Worm (Caenorhabditis elegans): ENCODE measurements around the gene math-18.

The math-18 gene

DNA sequence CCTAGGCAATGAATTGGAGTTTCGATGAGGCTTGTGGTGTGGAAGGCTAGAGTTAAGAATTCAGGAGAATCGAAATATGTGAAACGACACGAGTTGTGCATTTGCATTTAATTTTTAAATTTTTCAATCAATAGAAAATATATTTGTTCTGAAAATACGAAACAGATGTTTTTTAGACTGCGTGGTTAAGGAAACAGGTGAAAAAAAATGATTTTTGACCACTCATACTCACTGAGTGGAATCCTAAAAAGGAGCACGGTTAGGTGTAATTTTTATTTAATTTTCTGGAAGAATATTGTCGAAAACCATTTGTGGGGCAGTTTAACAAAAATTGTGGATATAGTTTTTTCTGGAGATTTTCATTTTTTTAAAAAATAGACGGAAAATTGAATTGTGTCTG is 37.0 kb upstream of the math-18 start, which contains the start of gene srh-195:
Gene srh-195 (minus strand): TSS at position 101 of the 400 bp plus-strand sequence.
- TF ChIP-seq odd-2 (tag; optimal IDR thresholded peaks at IDR 0.05) (no peak), pax-1 (tag; optimal IDR thresholded peaks at IDR 0.05) (no peak), hlh-13 (GFP tag; optimal IDR thresholded peaks at IDR 0.05) (no peak)

DNA sequence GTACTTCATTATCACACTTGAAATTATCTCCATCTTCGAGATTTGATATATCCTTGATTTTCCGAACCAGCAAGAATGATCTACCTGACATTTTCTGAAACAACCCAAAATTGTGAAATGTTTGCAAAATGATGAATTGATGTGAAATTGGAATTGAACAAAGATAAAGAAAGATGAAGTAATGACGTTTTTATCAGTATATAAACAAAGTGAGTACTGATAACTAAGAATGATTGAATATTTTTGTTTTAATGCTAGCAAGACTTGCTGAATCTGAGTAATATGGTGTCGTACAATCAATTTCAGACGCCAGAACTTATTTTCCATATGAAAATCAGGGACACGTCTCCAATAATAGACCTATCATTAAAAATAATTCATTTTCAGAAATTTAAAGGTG is 31.7 kb upstream of the math-18 start, which contains the start of gene math-37:
Gene math-37 (minus strand): TSS at position 101 of the 400 bp plus-strand sequence.
- TF ChIP-seq hlh-8 (tag; optimal IDR thresholded peaks at IDR 0.05) (no peak), nfya-1 (tag; optimal IDR thresholded peaks at IDR 0.05) (no peak), pag-3 (tag; optimal IDR thresholded peaks at IDR 0.05; ENCODE audit: borderline replicate concordance) (no peak), zip-5 (tag; optimal IDR thresholded peaks at IDR 0.05) (no peak), ama-1 (optimal IDR thresholded peaks at IDR 0.05) (no peak), nhr-232 (tag; optimal IDR thresholded peaks at IDR 0.05) (no peak), ceh-30 (tag; optimal IDR thresholded peaks at IDR 0.05) (no peak), ceh-31 (tag; optimal IDR thresholded peaks at IDR 0.05) (no peak), K02D7.2 (tag; optimal IDR thresholded peaks at IDR 0.05) (no peak), pqm-1 (tag; optimal IDR thresholded peaks at IDR 0.05) (no peak), ceh-22 (tag; optimal IDR thresholded peaks at IDR 0.05) (no peak)

DNA sequence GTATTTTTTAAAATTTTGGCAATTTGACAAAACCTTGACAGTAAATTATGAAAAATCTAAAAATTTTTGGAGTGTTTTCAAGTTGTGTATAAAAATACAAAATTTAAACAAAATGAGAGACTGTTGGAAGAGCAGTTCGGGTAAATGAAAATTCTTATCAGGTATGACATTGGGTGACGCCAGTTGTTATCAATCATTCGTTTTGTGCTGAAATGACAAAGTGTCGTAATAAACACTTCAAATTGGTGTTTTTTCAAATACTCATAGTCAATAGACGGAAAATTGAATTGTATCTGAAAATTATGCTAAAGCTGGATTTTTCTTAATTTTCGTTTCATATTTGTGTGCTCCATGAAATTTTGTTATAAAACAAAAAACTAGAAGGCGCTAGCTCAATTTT is 31.0 kb upstream of the math-18 start:
- TF ChIP-seq pat-9 (tag; optimal IDR thresholded peaks at IDR 0.05): no peak
- TF ChIP-seq hlh-13 (GFP tag; optimal IDR thresholded peaks at IDR 0.05): no peak
- no peak for TF ChIP-seq ceh-34 (tag; optimal IDR thresholded peaks at IDR 0.05)
- TF ChIP-seq npax-4 (tag; optimal IDR thresholded peaks at IDR 0.05): no peak
- TF ChIP-seq rnt-1 (tag; optimal IDR thresholded peaks at IDR 0.05): no peak
- no peak for TF ChIP-seq pqm-1 (tag; optimal IDR thresholded peaks at IDR 0.05)
- TF ChIP-seq pha-4 (tag; optimal IDR thresholded peaks at IDR 0.05): no peak
- no peak for TF ChIP-seq ets-4 (tag; optimal IDR thresholded peaks at IDR 0.05)
- no peak for TF ChIP-seq odd-2 (tag; optimal IDR thresholded peaks at IDR 0.05)
- no peak for TF ChIP-seq ceh-31 (tag; optimal IDR thresholded peaks at IDR 0.05)
- no peak for TF ChIP-seq hlh-30 (tag; optimal IDR thresholded peaks at IDR 0.05; ENCODE audit: insufficient read depth)
- no peak for TF ChIP-seq ceh-24 (tag; optimal IDR thresholded peaks at IDR 0.05)
- TF ChIP-seq zip-5 (tag; optimal IDR thresholded peaks at IDR 0.05): no peak

DNA sequence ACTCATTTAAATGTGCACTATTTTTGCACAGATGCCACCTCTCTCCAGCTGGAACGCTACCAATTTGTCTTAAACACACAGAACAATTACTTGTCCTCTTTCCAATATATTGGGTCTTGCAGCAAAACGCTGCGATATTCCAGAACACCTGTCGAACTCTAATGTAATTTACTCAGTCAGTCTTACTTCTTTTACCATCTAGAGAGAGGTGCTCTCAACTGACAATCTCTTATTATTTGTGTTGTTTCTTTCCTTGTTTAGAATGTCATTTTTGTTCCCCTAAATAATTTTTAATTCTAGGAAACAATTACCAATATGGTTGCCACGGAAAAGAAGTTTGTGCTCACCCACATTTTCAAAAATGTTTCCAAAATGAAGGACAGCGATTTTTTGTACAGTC is 23.0 kb upstream of the math-18 start, which contains the start of gene sdz-28:
Gene sdz-28 (plus strand): TSS at position 301 of the 400 bp plus-strand sequence.
- no peak for TF ChIP-seq sox-2 (GFP tag; IDR thresholded peaks at IDR 0.05)
- no peak for TF ChIP-seq hlh-13 (GFP tag; optimal IDR thresholded peaks at IDR 0.05)
- TF ChIP-seq nhr-11 (tag; optimal IDR thresholded peaks at IDR 0.05): no peak
- TF ChIP-seq ama-1 (optimal IDR thresholded peaks at IDR 0.05): no peak
- no peak for TF ChIP-seq ahr-1 (tag; optimal IDR thresholded peaks at IDR 0.05)
- no peak for TF ChIP-seq pag-3 (tag; optimal IDR thresholded peaks at IDR 0.05; ENCODE audit: borderline replicate concordance)
- TF ChIP-seq K02D7.2 (tag; optimal IDR thresholded peaks at IDR 0.05): no peak

DNA sequence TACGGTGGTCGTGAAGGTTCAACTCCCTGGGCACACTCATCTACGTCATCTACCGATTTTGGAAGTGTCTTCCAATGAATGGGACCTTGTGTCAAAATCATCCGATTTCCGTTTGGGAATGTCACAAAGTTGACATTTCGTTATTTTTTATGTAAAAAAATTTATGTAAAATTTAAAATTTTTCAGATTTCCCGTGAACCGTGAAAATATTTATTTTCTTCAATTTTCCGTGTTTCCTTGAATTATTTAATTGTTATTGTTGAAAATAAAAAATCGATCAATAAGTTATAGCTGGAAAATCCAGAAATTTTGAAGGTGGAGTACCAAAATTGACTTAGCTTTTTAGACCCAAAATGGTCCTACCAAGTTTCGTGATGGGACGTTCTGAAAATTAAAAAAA is 18.2 kb upstream of the math-18 start, which contains the start of gene hpo-7:
Gene hpo-7 (minus strand): TSS at position 101 of the 400 bp plus-strand sequence.
- TF ChIP-seq ceh-34 (tag; optimal IDR thresholded peaks at IDR 0.05) (no peak), fkh-6 (tag; optimal IDR thresholded peaks at IDR 0.05) (no peak), nfya-1 (tag; optimal IDR thresholded peaks at IDR 0.05) (no peak), ttx-3 (tag; optimal IDR thresholded peaks at IDR 0.05) (no peak), hlh-8 (tag; optimal IDR thresholded peaks at IDR 0.05) (no peak), ceh-24 (tag; optimal IDR thresholded peaks at IDR 0.05) (no peak), lim-6 (tag; optimal IDR thresholded peaks at IDR 0.05) (no peak), hlh-15 (tag; optimal IDR thresholded peaks at IDR 0.05) (no peak), tbx-2 (tag; optimal IDR thresholded peaks at IDR 0.05) (no peak)

DNA sequence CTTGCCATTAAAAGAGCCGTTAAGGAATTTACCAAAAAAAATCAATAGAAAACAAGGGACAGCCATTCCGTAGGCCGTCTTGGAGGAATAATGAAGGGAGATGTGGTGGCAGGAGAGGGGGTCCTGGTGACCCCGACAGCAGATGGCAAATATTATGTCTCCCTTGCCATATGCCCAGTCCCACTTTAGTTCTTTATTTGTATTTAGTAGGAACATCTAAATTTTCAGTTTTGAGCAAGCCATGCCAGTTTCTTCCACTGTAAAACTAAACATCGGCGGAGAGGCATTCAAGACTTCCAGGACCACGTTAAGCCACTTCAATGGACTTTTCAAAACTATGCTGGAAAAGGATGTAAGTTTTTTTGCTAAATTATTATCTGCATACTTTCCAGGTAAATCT is 16.6 kb upstream of the math-18 start, which contains the start of gene C40A11.4:
Gene C40A11.4 (plus strand): TSS at position 188 of the 400 bp plus-strand sequence.
- peak; percentile 16 for TF ChIP-seq ceh-48 (tag; optimal IDR thresholded peaks at IDR 0.05)
- TF ChIP-seq hlh-13 (GFP tag; optimal IDR thresholded peaks at IDR 0.05): no peak

Measured in whole organism, late embryonic.